Worm (Caenorhabditis elegans) whole organism, L4/young adult: ENCODE data around the gene rfc-3.

Experiments
- W03F9.2 ChIP-seq: fragments of 150-350 bp; optimal IDR thresholded peaks from 2 replicates; lab custom pipeline; 2014; ENCODE audit warnings: missing biosample characterization, missing genetic modification characterization
- him-1 ChIP-seq: sonication (generic microtip); optimal IDR thresholded peaks from 2 replicates; lab custom pipeline; 2016; ENCODE audit warnings: missing genotype, missing genetic modification reagents, missing genetic modification characterization, missing compliant biosample characterization

DNA sequence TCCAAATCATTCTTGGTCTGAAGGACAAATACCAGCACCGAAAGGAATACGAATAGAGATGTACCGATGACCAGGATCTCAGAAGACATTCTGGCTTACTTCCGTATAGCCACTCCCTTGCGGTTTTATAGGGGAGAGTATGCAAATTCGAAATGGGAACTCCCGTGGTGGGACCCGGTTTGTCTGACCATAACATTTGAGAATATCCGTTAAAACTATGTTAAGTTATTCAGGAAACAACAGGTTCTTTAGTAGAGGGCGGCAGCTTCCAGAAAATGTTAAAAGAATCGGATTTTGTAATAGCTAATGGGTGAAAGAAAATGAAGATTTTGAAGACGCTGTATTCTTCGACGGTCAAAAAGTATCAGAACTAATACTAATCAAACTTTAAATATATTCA, 28.4 kb upstream of the rfc-3 start, which contains the start of gene col-131:
- TF ChIP-seq W03F9.2: no peak
- TF ChIP-seq him-1 (tag; lab: Kevin White, UChicago): no peak
